Fruit fly (Drosophila melanogaster) whole organism, pupa: ENCODE data around the gene Elba1.

Source experiments
- CG10348 ChIP-seq: fragments of 200-800 bp; sonication (Bioruptor generic); IDR thresholded peaks from 2 replicates; pipeline ENCODE4 v1.3.6; 2022; ENCODE audit warnings: missing biosample characterization, missing genetic modification characterization
- CG12605 ChIP-seq: fragments of 200-800 bp; sonication (Bioruptor generic); IDR thresholded peaks from 2 replicates; pipeline ENCODE4 v1.3.6; 2022; ENCODE audit warnings: missing biosample characterization, missing genetic modification characterization
- CG13204 ChIP-seq: fragments of 200-800 bp; sonication (Bioruptor generic); optimal IDR thresholded peaks from 2 replicates; lab custom pipeline; 2018; ENCODE audit warnings: missing biosample characterization, mild to moderate bottlenecking, missing genetic modification characterization, moderate library complexity
- CG14655 ChIP-seq: fragments of 200-800 bp; sonication (Bioruptor generic); optimal IDR thresholded peaks from 3 replicates; lab custom pipeline; 2017; ENCODE audit warnings: mild to moderate bottlenecking, missing biosample characterization, missing genetic modification reagents, missing genetic modification characterization
- CG15710 ChIP-seq: fragments of 200-800 bp; sonication (Bioruptor generic); optimal IDR thresholded peaks from 2 replicates; lab custom pipeline; 2018; ENCODE audit warnings: missing biosample characterization, mild to moderate bottlenecking, missing genetic modification characterization, moderate library complexity
- CG17806 ChIP-seq: fragments of 200-800 bp; sonication (Bioruptor generic); optimal IDR thresholded peaks from 2 replicates; lab custom pipeline; 2018; ENCODE audit warnings: missing biosample characterization, mild to moderate bottlenecking, missing genetic modification characterization, moderate library complexity
- CG32121 ChIP-seq: fragments of 200-800 bp; sonication (Bioruptor generic); IDR thresholded peaks from 2 replicates; pipeline ENCODE4 v1.3.6; 2022; ENCODE audit warnings: missing biosample characterization, missing genetic modification characterization
- CG34367 ChIP-seq: fragments of 200-800 bp; sonication (Bioruptor generic); optimal IDR thresholded peaks from 2 replicates; lab custom pipeline; 2018; ENCODE audit warnings: missing biosample characterization, mild to moderate bottlenecking, missing genetic modification characterization
- CG4496 ChIP-seq: fragments of 200-800 bp; sonication (Bioruptor generic); IDR thresholded peaks from 3 replicates; pipeline ENCODE4 v1.3.6; 2022; ENCODE audit warnings: missing biosample characterization, missing genetic modification characterization
- CG8159 ChIP-seq: fragments of 200-800 bp; sonication (Bioruptor generic); optimal IDR thresholded peaks from 3 replicates; lab custom pipeline; 2018; ENCODE audit warnings: missing biosample characterization, mild to moderate bottlenecking, missing genetic modification characterization, moderate library complexity
- CG8301 ChIP-seq: fragments of 200-800 bp; sonication (Bioruptor generic); optimal IDR thresholded peaks from 2 replicates; lab custom pipeline; 2018; ENCODE audit warnings: missing biosample characterization, mild to moderate bottlenecking, missing genetic modification characterization
- CG9948 ChIP-seq: fragments of 200-800 bp; sonication (Bioruptor generic); optimal IDR thresholded peaks from 2 replicates; lab custom pipeline; 2018; ENCODE audit warnings: missing biosample characterization, mild to moderate bottlenecking, missing genetic modification characterization, moderate library complexity
- D1 ChIP-seq: fragments of 200-800 bp; sonication (Bioruptor generic); optimal IDR thresholded peaks from 2 replicates; lab custom pipeline; 2018; ENCODE audit warnings: missing biosample characterization, mild to moderate bottlenecking, missing genetic modification characterization, moderate library complexity
- EcR ChIP-seq: fragments of 200-800 bp; sonication (Bioruptor generic); optimal IDR thresholded peaks from 3 replicates; lab custom pipeline; 2019; ENCODE audit warnings: missing biosample characterization, missing genetic modification characterization, mild to moderate bottlenecking, moderate library complexity, missing genetic modification reagents
- Ets98B ChIP-seq: fragments of 200-800 bp; sonication (Bioruptor generic); IDR thresholded peaks from 2 replicates; pipeline ENCODE4 v1.3.6; 2022; ENCODE audit warnings: missing biosample characterization, missing genetic modification characterization
- Pif1A ChIP-seq: fragments of 200-800 bp; sonication (Bioruptor generic); optimal IDR thresholded peaks from 3 replicates; lab custom pipeline; 2016; ENCODE audit warnings: missing biosample characterization, missing genetic modification characterization
- Pif1B ChIP-seq: fragments of 200-800 bp; sonication (Bioruptor generic); optimal IDR thresholded peaks from 3 replicates; lab custom pipeline; 2016; ENCODE audit warnings: missing biosample characterization, missing genetic modification characterization
- Snoo ChIP-seq: fragments of 200-800 bp; sonication (Bioruptor generic); optimal IDR thresholded peaks from 3 replicates; lab custom pipeline; 2017; ENCODE audit warnings: missing biosample characterization, mild to moderate bottlenecking, missing genetic modification characterization, inconsistent platforms
- fd96Ca ChIP-seq: fragments of 200-800 bp; sonication (Bioruptor generic); IDR thresholded peaks from 3 replicates; pipeline ENCODE4 v1.3.6; 2022; ENCODE audit warnings: missing biosample characterization, missing genetic modification characterization
- gl ChIP-seq: fragments of 200-800 bp; sonication (Bioruptor generic); optimal IDR thresholded peaks from 2 replicates; lab custom pipeline; 2018; ENCODE audit warnings: missing biosample characterization, mild to moderate bottlenecking, missing genetic modification characterization
- rn ChIP-seq: fragments of 200-800 bp; sonication (Bioruptor generic); IDR thresholded peaks from 2 replicates; pipeline ENCODE4 v1.3.6; 2022; ENCODE audit warnings: missing biosample characterization, missing genetic modification characterization

The Elba1 gene

DNA sequence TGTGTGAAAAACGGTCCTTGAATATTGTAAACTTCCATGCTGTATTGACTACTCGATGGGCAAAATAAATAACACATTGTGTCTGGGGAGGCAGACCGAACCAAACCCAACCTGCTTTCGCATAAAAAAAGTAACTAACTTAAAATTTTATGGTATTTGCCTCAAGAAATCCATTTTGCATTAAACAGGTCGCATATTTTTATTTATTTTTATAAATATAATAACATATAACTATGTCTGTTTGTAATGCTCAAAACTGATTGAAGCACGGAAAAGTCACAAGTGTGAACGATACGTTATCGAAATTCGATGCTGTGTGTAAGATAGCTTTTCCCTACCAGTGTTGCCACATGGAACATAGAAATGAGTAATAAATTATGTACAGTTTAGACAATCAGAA, 1.9 kb downstream of the Elba1 start, which contains the start of gene CG11929:
Gene CG11929, plus strand, starts transcription at position 301 of the 400 bp plus-strand sequence.
- TF ChIP-seq EcR (GFP tag; lab: Kevin White, UChicago) (no peak), Ets98B (no peak), fd96Ca (GFP tag; lab: Robert Waterston, UW) (no peak), CG8159 (tag; lab: Kevin White, UChicago) (no peak), gl (tag; lab: Kevin White, UChicago) (no peak), CG9948 (tag; lab: Kevin White, UChicago) (no peak), Pif1A (GFP tag; lab: Kevin White, UChicago) (no peak), CG34367 (tag; lab: Kevin White, UChicago) (no peak), Snoo (no peak), CG17806 (no peak), CG4496 (GFP tag; lab: Robert Waterston, UW) (no peak), D1 (tag; lab: Kevin White, UChicago) (no peak), CG13204 (no peak), CG32121 (GFP tag; lab: Robert Waterston, UW) (no peak), CG15710 (tag; lab: Kevin White, UChicago) (no peak), CG10348 (no peak), rn (no peak), CG14655 (GFP tag; lab: Kevin White, UChicago) (no peak)

DNA sequence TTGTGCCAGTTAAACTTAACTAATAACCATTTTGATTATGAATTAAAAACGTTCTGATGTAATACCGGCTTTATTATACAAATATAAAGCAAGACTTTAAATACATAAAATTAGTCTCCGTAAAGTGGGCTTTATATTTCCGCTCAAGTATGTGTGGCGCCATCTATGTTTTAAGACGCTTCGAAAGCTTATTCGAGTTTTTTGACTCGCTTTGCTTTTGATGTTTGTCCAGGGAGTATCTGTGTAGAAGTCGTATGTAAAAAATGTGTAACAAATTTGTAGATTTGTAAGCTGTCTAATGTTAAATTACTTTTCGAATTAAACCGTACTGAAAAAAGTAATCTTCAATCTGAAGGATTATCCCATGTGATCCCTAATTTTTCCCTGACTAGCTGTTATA, 23.3 kb downstream of the Elba1 start:
- TF ChIP-seq CG10348 (no peak), CG32121 (GFP tag; lab: Robert Waterston, UW) (no peak), CG8159 (tag; lab: Kevin White, UChicago) (no peak), D1 (tag; lab: Kevin White, UChicago) (peak; percentile 14), CG14655 (GFP tag; lab: Kevin White, UChicago) (no peak)

DNA sequence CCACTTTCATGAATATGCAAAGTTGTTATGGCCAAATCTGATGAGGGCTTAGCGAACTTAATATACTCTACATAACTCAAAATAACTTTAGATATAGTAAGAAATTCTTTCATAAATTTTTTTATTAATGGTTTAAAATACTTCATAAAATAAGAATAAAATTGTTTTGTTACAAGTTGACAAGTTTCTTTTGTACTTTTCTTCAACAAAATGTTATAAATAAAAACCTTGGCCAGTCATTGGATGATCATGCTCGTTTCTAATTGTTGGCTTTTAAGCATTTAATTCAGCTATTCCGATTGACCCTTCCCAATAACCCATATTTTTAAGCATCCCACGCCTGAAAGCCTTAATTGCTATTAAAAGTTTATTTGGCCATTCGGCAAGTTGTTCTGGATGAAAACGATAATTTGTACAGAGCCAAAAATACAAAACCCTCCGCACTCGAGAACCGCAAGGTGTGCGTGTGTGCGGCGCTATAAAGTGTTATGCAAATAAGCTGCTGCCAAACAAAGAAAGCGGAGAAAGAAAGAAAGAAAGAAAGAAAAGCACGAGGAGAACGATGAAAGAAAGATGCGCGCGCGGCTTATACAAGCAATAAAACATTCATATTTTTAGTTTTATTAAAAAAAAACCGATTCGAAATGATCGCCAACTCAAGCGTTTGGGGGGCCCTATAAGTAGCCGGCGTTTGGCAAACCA, 33.4 kb downstream of the Elba1 start, which contains the start of gene CG3355:
Gene CG3355, plus strand, starts transcription at position 652 of the 702 bp plus-strand sequence.
- TF ChIP-seq Snoo, result peak; percentile 26
- TF ChIP-seq CG34367 (tag; lab: Kevin White, UChicago), result no peak
- TF ChIP-seq CG12605, result no peak
- TF ChIP-seq Pif1A (GFP tag; lab: Kevin White, UChicago), result no peak
- no peak for TF ChIP-seq CG10348

DNA sequence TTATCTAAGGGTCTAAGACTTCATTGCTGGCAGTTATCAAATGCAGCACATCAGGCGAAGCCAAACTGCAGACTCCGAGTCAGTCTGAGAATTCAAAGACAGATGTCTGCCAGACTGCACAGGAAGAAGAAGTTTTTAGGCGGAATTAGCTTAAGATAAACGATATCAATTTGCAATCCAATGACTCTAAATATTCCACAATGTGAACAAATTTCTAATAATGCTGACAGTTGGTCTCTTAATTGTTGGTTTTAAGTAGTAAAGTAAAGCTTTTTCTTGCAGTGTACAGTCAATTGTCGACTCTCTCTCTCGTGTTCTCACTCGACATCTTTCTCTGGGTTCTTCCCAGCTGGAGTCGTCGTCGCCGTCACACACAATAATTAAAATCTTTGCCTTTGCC, 35.5 kb downstream of the Elba1 start:
- TF ChIP-seq fd96Ca (GFP tag; lab: Robert Waterston, UW), result peak; percentile 67; the same call in 1 of the 3 replicates
- TF ChIP-seq CG10348, result no peak
- no peak for TF ChIP-seq CG13204
- TF ChIP-seq CG14655 (GFP tag; lab: Kevin White, UChicago), result peak; percentile 90
- peak; percentile 34 for TF ChIP-seq CG9948 (tag; lab: Kevin White, UChicago)
- peak; percentile 58 for TF ChIP-seq Ets98B
- peak; percentile 84 for TF ChIP-seq CG4496 (GFP tag; lab: Robert Waterston, UW)
- peak; percentile 87 for TF ChIP-seq CG8301 (tag; lab: Kevin White, UChicago)
- TF ChIP-seq Pif1B (GFP tag; lab: Kevin White, UChicago), result peak; percentile 24
- TF ChIP-seq CG17806, result peak; percentile 24
- peak; percentile 50 for TF ChIP-seq Pif1A (GFP tag; lab: Kevin White, UChicago)
- no peak for TF ChIP-seq EcR (GFP tag; lab: Kevin White, UChicago)
- TF ChIP-seq CG12605, result peak; percentile 49; the same call in 1 of the 2 replicates
- TF ChIP-seq, all 21 proteins: peak for 10

DNA sequence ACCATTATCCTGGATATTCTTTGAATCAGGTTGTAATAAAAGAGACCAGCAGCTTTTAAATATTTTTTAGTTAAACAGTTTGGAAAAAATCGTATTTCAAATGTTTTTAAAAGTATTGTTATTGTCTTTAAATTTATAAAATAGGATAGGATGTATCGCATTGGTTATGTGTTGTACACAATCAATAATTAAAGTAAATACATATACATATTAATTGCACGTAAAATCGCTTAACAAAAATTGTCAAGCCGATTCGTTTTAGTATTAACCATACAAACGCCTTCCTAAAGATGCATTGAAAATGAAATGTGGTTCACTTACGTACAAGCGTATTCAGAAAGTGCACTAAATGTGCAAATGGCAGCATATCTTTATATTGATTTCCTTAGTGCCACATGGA, 37.5 kb downstream of the Elba1 start, which contains the start of gene CG43798:
Gene CG43798, plus strand, starts transcription at position 301 of the 400 bp plus-strand sequence.
- TF ChIP-seq CG8159 (tag; lab: Kevin White, UChicago), result no peak
- no peak for TF ChIP-seq gl (tag; lab: Kevin White, UChicago)
- TF ChIP-seq CG12605, result no peak

DNA sequence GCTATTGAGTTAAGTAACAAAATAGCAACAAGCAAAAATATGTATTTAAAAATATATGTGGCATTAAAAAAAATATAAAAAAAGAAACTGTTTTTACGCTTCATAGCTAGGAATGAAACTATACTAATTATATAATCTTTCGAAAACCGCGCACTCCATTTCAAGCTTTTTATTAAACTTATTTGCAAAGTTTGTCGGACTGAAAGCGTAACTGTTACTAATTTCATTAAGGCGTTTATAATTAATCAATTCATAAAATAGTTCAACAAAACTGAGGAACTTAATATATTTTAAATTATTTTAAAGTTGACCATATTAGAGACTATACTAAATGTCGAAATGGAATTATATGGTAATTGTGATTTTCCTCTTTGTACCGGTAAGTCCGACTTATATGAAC, 41.6 kb downstream of the Elba1 start, which contains the start of gene CG15635:
Gene CG15635, plus strand, starts transcription at position 301 of the 400 bp plus-strand sequence.
- TF ChIP-seq CG17806 (no peak), CG34367 (tag; lab: Kevin White, UChicago) (no peak)

DNA sequence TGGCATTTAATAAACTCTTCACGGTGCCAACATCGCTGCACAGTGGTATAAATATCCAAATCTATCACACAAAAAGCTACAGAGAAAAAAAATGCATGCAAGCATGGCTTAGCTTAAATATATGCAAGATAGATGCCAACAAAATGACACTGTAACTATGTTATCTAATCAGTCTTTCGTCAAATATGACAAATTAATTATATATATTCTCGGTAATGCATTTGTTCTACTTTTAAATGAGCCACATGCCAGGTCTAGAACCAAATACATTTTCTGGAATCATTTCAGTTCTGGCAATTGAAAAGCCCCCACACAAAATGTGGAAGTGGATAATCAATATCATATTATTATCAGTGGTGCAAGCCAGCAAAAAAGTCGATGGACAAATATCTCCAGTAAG, 43.3 kb downstream of the Elba1 start, which contains the start of gene BG642163:
Gene BG642163, plus strand, starts transcription at position 301 of the 400 bp plus-strand sequence.
- TF ChIP-seq EcR (GFP tag; lab: Kevin White, UChicago), result no peak
- no peak for TF ChIP-seq CG34367 (tag; lab: Kevin White, UChicago)
- TF ChIP-seq CG13204, result no peak
- no peak for TF ChIP-seq Pif1B (GFP tag; lab: Kevin White, UChicago)
- no peak for TF ChIP-seq Snoo
- TF ChIP-seq CG8301 (tag; lab: Kevin White, UChicago), result no peak
